Worm (Caenorhabditis elegans) whole organism, L2 larva: ENCODE data around the gene R08C7.8.

Experiments
- C34F6.9 ChIP-seq: fragments of 150-350 bp; optimal IDR thresholded peaks from 2 replicates; lab custom pipeline; 2014; ENCODE audit warnings: missing biosample characterization, missing genetic modification characterization
- F13H6.1 ChIP-seq: sonication (generic microtip); optimal IDR thresholded peaks from 2 replicates; lab custom pipeline; 2016; ENCODE audit warnings: missing genetic modification characterization, missing compliant biosample characterization
- R02D3.7 ChIP-seq: fragments of 150-350 bp; optimal IDR thresholded peaks from 2 replicates; lab custom pipeline; 2014; ENCODE audit warnings: missing biosample characterization, missing genetic modification characterization
- Y55F3AM.14 ChIP-seq: fragments of 200-800 bp; sonication (Bioruptor generic); optimal IDR thresholded peaks from 2 replicates; lab custom pipeline; 2018; ENCODE audit warnings: mild to moderate bottlenecking, missing genetic modification characterization, missing compliant biosample characterization
- ZK546.5 ChIP-seq: sonication (generic microtip); optimal IDR thresholded peaks from 2 replicates; lab custom pipeline; 2017; ENCODE audit warnings: missing biosample characterization, missing genetic modification characterization
- alr-1 ChIP-seq: fragments of 150-350 bp; optimal IDR thresholded peaks from 2 replicates; lab custom pipeline; 2014; ENCODE audit warnings: missing biosample characterization, missing genetic modification characterization
- blmp-1 ChIP-seq: sonication (generic microtip); optimal IDR thresholded peaks from 2 replicates; lab custom pipeline; 2017; ENCODE audit warnings: missing genetic modification characterization, mild to moderate bottlenecking, missing compliant biosample characterization, antibody characterized with exemption, moderate library complexity; ENCODE audit not compliant: insufficient read depth
- ceh-16 ChIP-seq: fragments of 150-350 bp; optimal IDR thresholded peaks from 2 replicates; lab custom pipeline; 2014; ENCODE audit warnings: missing biosample characterization, missing genetic modification characterization
- ceh-82 ChIP-seq: fragments of 150-350 bp; optimal IDR thresholded peaks from 2 replicates; lab custom pipeline; 2014; ENCODE audit warnings: missing biosample characterization, missing genetic modification characterization
- crh-2 ChIP-seq: sonication (generic microtip); optimal IDR thresholded peaks from 2 replicates; lab custom pipeline; 2017; ENCODE audit warnings: missing biosample characterization, missing genetic modification characterization
- egl-27 ChIP-seq: sonication (generic microtip); optimal IDR thresholded peaks from 3 replicates; lab custom pipeline; 2017; ENCODE audit warnings: missing biosample characterization, missing genetic modification reagents, missing genetic modification characterization
- elt-3 ChIP-seq: sonication (generic microtip); optimal IDR thresholded peaks from 2 replicates; lab custom pipeline; 2017; ENCODE audit warnings: missing biosample characterization, missing genetic modification characterization
- fos-1 ChIP-seq: fragments of 150-350 bp; optimal IDR thresholded peaks from 2 replicates; lab custom pipeline; 2014; ENCODE audit warnings: missing biosample characterization, missing genetic modification characterization
- gmeb-1 ChIP-seq: fragments of 150-350 bp; optimal IDR thresholded peaks from 2 replicates; lab custom pipeline; 2014; ENCODE audit warnings: missing biosample characterization, missing genetic modification characterization
- lin-11 ChIP-seq: fragments of 150-350 bp; sonication (generic microtip); optimal IDR thresholded peaks from 2 replicates; lab custom pipeline; 2014; ENCODE audit warnings: missing biosample characterization, missing genetic modification characterization, inconsistent platforms, mixed read lengths
- lin-39 ChIP-seq: fragments of 150-350 bp; optimal IDR thresholded peaks from 2 replicates; lab custom pipeline; 2014; ENCODE audit warnings: missing biosample characterization, missing genetic modification reagents, missing genetic modification characterization
- lsy-2 ChIP-seq, 2 experiments: fragments of 150-350 bp in 1 of 2; sonication (generic microtip) in 1 of 2; optimal IDR thresholded peaks; 2 replicates each; lab custom pipeline; 2014 to 2017; ENCODE audit warnings: missing biosample characterization in 2 of 2, missing genetic modification characterization in 2 of 2
- mab-5 ChIP-seq: fragments of 150-350 bp; optimal IDR thresholded peaks from 2 replicates; lab custom pipeline; 2014; ENCODE audit warnings: missing biosample characterization, missing genetic modification characterization
- mdl-1 ChIP-seq, 2 experiments: fragments of 150-350 bp in 1 of 2; sonication (generic microtip) in 1 of 2; optimal IDR thresholded peaks; 2 replicates each; lab custom pipeline; 2017; ENCODE audit warnings: missing biosample characterization in 2 of 2, missing genetic modification characterization in 2 of 2
- nhr-10 ChIP-seq: sonication (generic microtip); optimal IDR thresholded peaks from 2 replicates; lab custom pipeline; 2017; ENCODE audit warnings: missing biosample characterization, missing genetic modification characterization
- nhr-11 ChIP-seq: fragments of 150-350 bp; optimal IDR thresholded peaks from 2 replicates; lab custom pipeline; 2014; ENCODE audit warnings: missing biosample characterization, missing genetic modification characterization
- nhr-12 ChIP-seq: fragments of 150-350 bp; optimal IDR thresholded peaks from 2 replicates; lab custom pipeline; 2014; ENCODE audit warnings: missing biosample characterization, missing genetic modification characterization
- nhr-129 ChIP-seq: fragments of 150-350 bp; optimal IDR thresholded peaks from 2 replicates; lab custom pipeline; 2014; ENCODE audit warnings: missing biosample characterization, missing genetic modification characterization
- nhr-21 ChIP-seq: fragments of 150-350 bp; optimal IDR thresholded peaks from 2 replicates; lab custom pipeline; 2014; ENCODE audit warnings: missing biosample characterization, missing genetic modification characterization
- nhr-23 ChIP-seq: fragments of 150-350 bp; optimal IDR thresholded peaks from 2 replicates; lab custom pipeline; 2014; ENCODE audit warnings: missing biosample characterization, missing genetic modification reagents, missing genetic modification characterization
- nhr-25 ChIP-seq: fragments of 150-350 bp; sonication (generic microtip); optimal IDR thresholded peaks from 3 replicates; lab custom pipeline; 2014; ENCODE audit warnings: missing biosample characterization, missing genetic modification characterization
- nhr-77 ChIP-seq: fragments of 150-350 bp; optimal IDR thresholded peaks from 2 replicates; lab custom pipeline; 2014; ENCODE audit warnings: missing biosample characterization, missing genetic modification characterization
- peb-1 ChIP-seq: fragments of 150-350 bp; optimal IDR thresholded peaks from 2 replicates; lab custom pipeline; 2014; ENCODE audit warnings: missing biosample characterization, missing genetic modification characterization
- sem-4 ChIP-seq: fragments of 150-350 bp; optimal IDR thresholded peaks from 2 replicates; lab custom pipeline; 2014; ENCODE audit warnings: missing biosample characterization, missing genetic modification reagents, missing genetic modification characterization
- sma-9 ChIP-seq, 2 experiments: fragments of 150-350 bp in 1 of 2; sonication (generic microtip) in 1 of 2; optimal IDR thresholded peaks; 2 replicates each; lab custom pipeline; 2014 to 2016; ENCODE audit warnings: missing genetic modification characterization in 2 of 2, mild to moderate bottlenecking in 1 of 2, missing biosample characterization in 1 of 2, missing compliant biosample characterization in 1 of 2, missing genetic modification reagents in 1 of 2, moderate library complexity in 1 of 2
- snpc-4 ChIP-seq: fragments of 150-350 bp; optimal IDR thresholded peaks from 2 replicates; lab custom pipeline; 2014; ENCODE audit warnings: missing biosample characterization, missing genetic modification characterization
- unc-55 ChIP-seq: fragments of 150-350 bp; sonication (generic microtip); optimal IDR thresholded peaks from 3 replicates; lab custom pipeline; 2014; ENCODE audit warnings: missing biosample characterization, missing genetic modification reagents, missing genetic modification characterization
- unc-62 ChIP-seq: fragments of 150-350 bp; optimal IDR thresholded peaks from 2 replicates; lab custom pipeline; 2014; ENCODE audit warnings: missing biosample characterization, missing genetic modification reagents, missing genetic modification characterization
- zag-1 ChIP-seq: fragments of 150-350 bp; optimal IDR thresholded peaks from 2 replicates; lab custom pipeline; 2014; ENCODE audit warnings: missing biosample characterization, missing genetic modification characterization
- ztf-11 ChIP-seq: sonication (generic microtip); optimal IDR thresholded peaks from 2 replicates; lab custom pipeline; 2017; ENCODE audit warnings: missing biosample characterization, missing genetic modification characterization
- ztf-4 ChIP-seq: fragments of 150-350 bp; optimal IDR thresholded peaks from 2 replicates; lab custom pipeline; 2014; ENCODE audit warnings: missing biosample characterization, missing genetic modification characterization

R08C7.8 gene

ce11 chrIV:4398890-4399289 is 35.5 kb downstream of the R08C7.8 start:
- TF ChIP-seq lin-11 (tag; lab: Kevin White, UChicago) (no peak), nhr-10 (tag; lab: Kevin White, UChicago) (no peak), zag-1 (tag; lab: Kevin White, UChicago) (no peak), mab-5 (tag; lab: Kevin White, UChicago) (no peak), ztf-4 (tag; lab: Kevin White, UChicago) (no peak), crh-2 (tag; lab: Kevin White, UChicago) (no peak), elt-3 (tag; lab: Kevin White, UChicago) (no peak), lsy-2 (tag; optimal IDR thresholded peaks at IDR 0.05; lab: Kevin White, UChicago) (no peak), mdl-1 (tag; optimal IDR thresholded peaks at IDR 0.05; lab: Kevin White, UChicago) (no peak), nhr-11 (tag; lab: Kevin White, UChicago) (no peak), ceh-82 (tag; lab: Kevin White, UChicago) (no peak), alr-1 (tag; lab: Kevin White, UChicago) (no peak), F13H6.1 (tag; lab: Kevin White, UChicago) (no peak)

ce11 chrIV:4398420-4398819 is 35.9 kb downstream of the R08C7.8 start:
- TF ChIP-seq unc-55 (GFP tag; lab: Kevin White, UChicago) (peak; percentile 16), fos-1 (tag; lab: Kevin White, UChicago) (no peak), lin-11 (tag; lab: Kevin White, UChicago) (no peak), nhr-11 (tag; lab: Kevin White, UChicago) (no peak), unc-62 (no peak), F13H6.1 (tag; lab: Kevin White, UChicago) (peak; percentile 51), egl-27 (no peak), sem-4 (no peak), nhr-25 (tag; lab: Kevin White, UChicago) (peak; percentile 53), nhr-129 (tag; lab: Kevin White, UChicago) (peak; percentile 2), ZK546.5 (no peak), snpc-4 (tag; lab: Kevin White, UChicago) (no peak), ceh-82 (tag; lab: Kevin White, UChicago) (no peak), peb-1 (tag; lab: Kevin White, UChicago) (no peak), ztf-11 (tag; lab: Kevin White, UChicago) (no peak), sma-9 (GFP tag; optimal IDR thresholded peaks at IDR 0.05; lab: Kevin White, UChicago) (peak; percentile 26), sma-9 (tag; optimal IDR thresholded peaks at IDR 0.05; lab: Kevin White, UChicago) (no peak), R02D3.7 (tag; lab: Kevin White, UChicago) (no peak), blmp-1 (tag; lab: Kevin White, UChicago) (peak; percentile 38), gmeb-1 (tag; lab: Kevin White, UChicago) (no peak), mdl-1 (tag; optimal IDR thresholded peaks at IDR 0.05; lab: Kevin White, UChicago) (peak in 1 of 2 experiments; percentile 8), nhr-77 (tag; lab: Kevin White, UChicago) (no peak), lin-39 (tag; lab: Kevin White, UChicago) (no peak), Y55F3AM.14 (GFP tag; lab: Kevin White, UChicago) (peak; percentile 12), nhr-12 (no peak), nhr-10 (tag; lab: Kevin White, UChicago) (no peak), elt-3 (tag; lab: Kevin White, UChicago) (no peak), C34F6.9 (tag; lab: Kevin White, UChicago) (no peak), crh-2 (tag; lab: Kevin White, UChicago) (no peak), ceh-16 (tag; lab: Kevin White, UChicago) (no peak), nhr-21 (tag; lab: Kevin White, UChicago) (peak; percentile 45), ztf-4 (tag; lab: Kevin White, UChicago) (no peak)

ce11 chrIV:4397586-4397985 is 36.8 kb downstream of the R08C7.8 start:
- TF ChIP-seq lin-11 (tag; lab: Kevin White, UChicago) (no peak), nhr-23 (tag; lab: Kevin White, UChicago) (no peak), C34F6.9 (tag; lab: Kevin White, UChicago) (no peak), ceh-82 (tag; lab: Kevin White, UChicago) (no peak), gmeb-1 (tag; lab: Kevin White, UChicago) (no peak), nhr-129 (tag; lab: Kevin White, UChicago) (no peak), unc-55 (GFP tag; lab: Kevin White, UChicago) (no peak), mdl-1 (tag; optimal IDR thresholded peaks at IDR 0.05; lab: Kevin White, UChicago) (no peak), unc-62 (no peak)
